Fruit fly (Drosophila melanogaster) whole organism, pupa: ENCODE results near the gene CG4041.

Source experiments
- CG10348 ChIP-seq: fragments of 200-800 bp; sonication (Bioruptor generic); IDR thresholded peaks from 2 replicates; pipeline ENCODE4 v1.3.6; 2022; ENCODE audit warnings: missing biosample characterization, missing genetic modification characterization
- CG12605 ChIP-seq: fragments of 200-800 bp; sonication (Bioruptor generic); IDR thresholded peaks from 2 replicates; pipeline ENCODE4 v1.3.6; 2022; ENCODE audit warnings: missing biosample characterization, missing genetic modification characterization
- CG13204 ChIP-seq: fragments of 200-800 bp; sonication (Bioruptor generic); optimal IDR thresholded peaks from 2 replicates; lab custom pipeline; 2018; ENCODE audit warnings: missing biosample characterization, mild to moderate bottlenecking, missing genetic modification characterization, moderate library complexity
- CG14655 ChIP-seq: fragments of 200-800 bp; sonication (Bioruptor generic); optimal IDR thresholded peaks from 3 replicates; lab custom pipeline; 2017; ENCODE audit warnings: mild to moderate bottlenecking, missing biosample characterization, missing genetic modification reagents, missing genetic modification characterization
- CG15710 ChIP-seq: fragments of 200-800 bp; sonication (Bioruptor generic); optimal IDR thresholded peaks from 2 replicates; lab custom pipeline; 2018; ENCODE audit warnings: missing biosample characterization, mild to moderate bottlenecking, missing genetic modification characterization, moderate library complexity
- CG17806 ChIP-seq: fragments of 200-800 bp; sonication (Bioruptor generic); optimal IDR thresholded peaks from 2 replicates; lab custom pipeline; 2018; ENCODE audit warnings: missing biosample characterization, mild to moderate bottlenecking, missing genetic modification characterization, moderate library complexity
- CG32121 ChIP-seq: fragments of 200-800 bp; sonication (Bioruptor generic); IDR thresholded peaks from 2 replicates; pipeline ENCODE4 v1.3.6; 2022; ENCODE audit warnings: missing biosample characterization, missing genetic modification characterization
- CG34367 ChIP-seq: fragments of 200-800 bp; sonication (Bioruptor generic); optimal IDR thresholded peaks from 2 replicates; lab custom pipeline; 2018; ENCODE audit warnings: missing biosample characterization, mild to moderate bottlenecking, missing genetic modification characterization
- CG4496 ChIP-seq: fragments of 200-800 bp; sonication (Bioruptor generic); IDR thresholded peaks from 3 replicates; pipeline ENCODE4 v1.3.6; 2022; ENCODE audit warnings: missing biosample characterization, missing genetic modification characterization
- CG8159 ChIP-seq: fragments of 200-800 bp; sonication (Bioruptor generic); optimal IDR thresholded peaks from 3 replicates; lab custom pipeline; 2018; ENCODE audit warnings: missing biosample characterization, mild to moderate bottlenecking, missing genetic modification characterization, moderate library complexity
- CG8301 ChIP-seq: fragments of 200-800 bp; sonication (Bioruptor generic); optimal IDR thresholded peaks from 2 replicates; lab custom pipeline; 2018; ENCODE audit warnings: missing biosample characterization, mild to moderate bottlenecking, missing genetic modification characterization
- CG9948 ChIP-seq: fragments of 200-800 bp; sonication (Bioruptor generic); optimal IDR thresholded peaks from 2 replicates; lab custom pipeline; 2018; ENCODE audit warnings: missing biosample characterization, mild to moderate bottlenecking, missing genetic modification characterization, moderate library complexity
- D1 ChIP-seq: fragments of 200-800 bp; sonication (Bioruptor generic); optimal IDR thresholded peaks from 2 replicates; lab custom pipeline; 2018; ENCODE audit warnings: missing biosample characterization, mild to moderate bottlenecking, missing genetic modification characterization, moderate library complexity
- EcR ChIP-seq: fragments of 200-800 bp; sonication (Bioruptor generic); optimal IDR thresholded peaks from 3 replicates; lab custom pipeline; 2019; ENCODE audit warnings: missing biosample characterization, missing genetic modification characterization, mild to moderate bottlenecking, moderate library complexity, missing genetic modification reagents
- Ets98B ChIP-seq: fragments of 200-800 bp; sonication (Bioruptor generic); IDR thresholded peaks from 2 replicates; pipeline ENCODE4 v1.3.6; 2022; ENCODE audit warnings: missing biosample characterization, missing genetic modification characterization
- Pif1A ChIP-seq: fragments of 200-800 bp; sonication (Bioruptor generic); optimal IDR thresholded peaks from 3 replicates; lab custom pipeline; 2016; ENCODE audit warnings: missing biosample characterization, missing genetic modification characterization
- Pif1B ChIP-seq: fragments of 200-800 bp; sonication (Bioruptor generic); optimal IDR thresholded peaks from 3 replicates; lab custom pipeline; 2016; ENCODE audit warnings: missing biosample characterization, missing genetic modification characterization
- Snoo ChIP-seq: fragments of 200-800 bp; sonication (Bioruptor generic); optimal IDR thresholded peaks from 3 replicates; lab custom pipeline; 2017; ENCODE audit warnings: missing biosample characterization, mild to moderate bottlenecking, missing genetic modification characterization, inconsistent platforms
- fd96Ca ChIP-seq: fragments of 200-800 bp; sonication (Bioruptor generic); IDR thresholded peaks from 3 replicates; pipeline ENCODE4 v1.3.6; 2022; ENCODE audit warnings: missing biosample characterization, missing genetic modification characterization
- gl ChIP-seq: fragments of 200-800 bp; sonication (Bioruptor generic); optimal IDR thresholded peaks from 2 replicates; lab custom pipeline; 2018; ENCODE audit warnings: missing biosample characterization, mild to moderate bottlenecking, missing genetic modification characterization
- rn ChIP-seq: fragments of 200-800 bp; sonication (Bioruptor generic); IDR thresholded peaks from 2 replicates; pipeline ENCODE4 v1.3.6; 2022; ENCODE audit warnings: missing biosample characterization, missing genetic modification characterization

Gene CG4041

DNA sequence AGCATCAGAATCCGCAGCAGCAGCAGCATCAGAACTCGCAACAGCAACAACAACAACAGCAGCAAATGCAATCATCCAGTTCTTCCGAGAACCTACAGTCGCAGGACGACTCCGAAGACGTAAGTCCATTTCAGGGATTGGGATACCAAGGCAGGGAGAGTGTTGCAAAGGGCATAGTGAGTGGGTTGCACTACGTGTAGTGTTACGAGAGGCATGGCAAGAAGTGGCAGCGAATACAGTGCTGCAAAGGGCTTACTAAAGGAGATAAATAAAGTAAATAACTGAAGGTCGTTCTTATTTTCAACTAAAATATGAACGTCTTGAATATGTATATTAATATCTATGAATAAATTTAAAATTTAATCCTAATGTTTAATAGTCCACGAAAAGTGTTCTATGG, 7.2 kb downstream of the CG4041 start:
- no peak for TF ChIP-seq CG13204 (GFP tag; lab: Kevin White, UChicago)
- TF ChIP-seq CG12605 (GFP tag; lab: Robert Waterston, UW), result no peak
- TF ChIP-seq CG8159, result no peak
- no peak for TF ChIP-seq CG4496 (GFP tag; lab: Robert Waterston, UW)
- TF ChIP-seq Pif1B (GFP tag; lab: Kevin White, UChicago), result no peak
- no peak for TF ChIP-seq rn (GFP tag; lab: Robert Waterston, UW)
- no peak for TF ChIP-seq CG8301 (tag; lab: Kevin White, UChicago)
- no peak for TF ChIP-seq CG32121 (GFP tag; lab: Robert Waterston, UW)
- TF ChIP-seq CG34367 (tag; lab: Kevin White, UChicago), result no peak
- TF ChIP-seq D1 (tag; lab: Kevin White, UChicago), result no peak
- no peak for TF ChIP-seq CG14655 (GFP tag; lab: Kevin White, UChicago)
- no peak for TF ChIP-seq Pif1A (GFP tag; lab: Kevin White, UChicago)
- TF ChIP-seq Ets98B (GFP tag; lab: Robert Waterston, UW), result no peak
- TF ChIP-seq CG10348 (GFP tag; lab: Robert Waterston, UW), result no peak
- no peak for TF ChIP-seq fd96Ca
- no peak for TF ChIP-seq CG9948 (tag; lab: Kevin White, UChicago)
- no peak for TF ChIP-seq Snoo (tag; lab: Kevin White, UChicago)
- no peak for TF ChIP-seq EcR (GFP tag; lab: Kevin White, UChicago)
- no peak for TF ChIP-seq CG15710 (tag; lab: Kevin White, UChicago)
- TF ChIP-seq gl (tag; lab: Kevin White, UChicago), result no peak

- TF ChIP-seq CG8301 (tag; lab: Kevin White, UChicago), result peak; percentile 100
- TF ChIP-seq CG12605 (GFP tag; lab: Robert Waterston, UW), result peak; percentile 100
- peak; percentile 100 for TF ChIP-seq CG15710 (tag; lab: Kevin White, UChicago)
- TF ChIP-seq CG14655 (GFP tag; lab: Kevin White, UChicago), result peak; percentile 100
- TF ChIP-seq Pif1B (GFP tag; lab: Kevin White, UChicago), result peak; percentile 100
- TF ChIP-seq CG32121 (GFP tag; lab: Robert Waterston, UW), result peak; percentile 100
- TF ChIP-seq CG10348 (GFP tag; lab: Robert Waterston, UW), result peak; percentile 99
- peak; percentile 99 for TF ChIP-seq CG13204 (GFP tag; lab: Kevin White, UChicago)
- peak; percentile 100 for TF ChIP-seq CG9948 (tag; lab: Kevin White, UChicago)
- TF ChIP-seq fd96Ca, result peak; percentile 100
- TF ChIP-seq EcR (GFP tag; lab: Kevin White, UChicago), result peak; percentile 87
- peak; percentile 100 for TF ChIP-seq CG34367 (tag; lab: Kevin White, UChicago)
- peak; percentile 100 for TF ChIP-seq CG8159
- TF ChIP-seq rn (GFP tag; lab: Robert Waterston, UW), result peak; percentile 99
- TF ChIP-seq Ets98B (GFP tag; lab: Robert Waterston, UW), result peak; percentile 100
- peak; percentile 100 for TF ChIP-seq gl (tag; lab: Kevin White, UChicago)
- TF ChIP-seq CG17806, result peak; percentile 100
- TF ChIP-seq CG4496 (GFP tag; lab: Robert Waterston, UW), result peak; percentile 100
- peak; percentile 100 for TF ChIP-seq Snoo (tag; lab: Kevin White, UChicago)
- peak; percentile 100 for TF ChIP-seq D1 (tag; lab: Kevin White, UChicago)
- peak; percentile 100 for TF ChIP-seq Pif1A (GFP tag; lab: Kevin White, UChicago)
These were observed 8.1 kb downstream of the CG4041 start for dm6 chrX:4909938-4910778.

DNA sequence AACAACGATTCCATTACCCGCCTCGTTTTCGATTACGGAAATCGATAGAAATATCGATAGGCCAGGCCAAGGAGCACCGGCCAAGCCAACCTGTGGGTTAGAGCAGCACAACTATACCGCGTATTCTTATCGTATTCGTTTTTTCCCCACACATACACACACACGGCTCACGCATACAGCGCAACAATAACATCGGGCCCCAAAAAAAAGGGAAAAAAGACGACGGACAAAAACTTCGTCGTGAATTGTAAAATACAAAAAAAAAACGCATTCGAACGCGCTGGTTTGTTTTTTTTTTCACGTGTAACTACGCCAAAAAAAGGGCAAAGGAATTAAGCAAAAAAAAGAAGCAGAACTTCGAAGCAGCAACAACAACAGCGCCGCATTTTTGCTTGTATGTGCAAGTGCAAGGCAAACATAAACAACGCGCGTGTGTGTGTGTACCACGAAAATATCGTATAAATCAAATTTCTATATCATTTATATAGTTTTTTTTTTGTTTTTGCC, 9.3 kb downstream of the CG4041 start, which contains the start of gene CG32772:
TSS of gene CG32772 (plus strand) at position 177 of the 507 bp plus-strand sequence.
- TF ChIP-seq D1 (tag; lab: Kevin White, UChicago) (peak; percentile 98), gl (tag; lab: Kevin White, UChicago) (peak; percentile 100), rn (GFP tag; lab: Robert Waterston, UW) (peak; percentile 97), CG15710 (tag; lab: Kevin White, UChicago) (peak; percentile 99), CG4496 (GFP tag; lab: Robert Waterston, UW) (peak; percentile 98), Pif1B (GFP tag; lab: Kevin White, UChicago) (peak; percentile 100), CG17806 (peak; percentile 99), CG13204 (GFP tag; lab: Kevin White, UChicago) (peak; percentile 99), Pif1A (GFP tag; lab: Kevin White, UChicago) (peak; percentile 100), EcR (GFP tag; lab: Kevin White, UChicago) (peak; percentile 89), CG14655 (GFP tag; lab: Kevin White, UChicago) (peak; percentile 97), Snoo (tag; lab: Kevin White, UChicago) (peak; percentile 99), CG34367 (tag; lab: Kevin White, UChicago) (peak; percentile 99), fd96Ca (peak; percentile 97), CG9948 (tag; lab: Kevin White, UChicago) (peak; percentile 97), CG8159 (peak; percentile 99), CG8301 (tag; lab: Kevin White, UChicago) (peak; percentile 94), CG10348 (GFP tag; lab: Robert Waterston, UW) (peak; percentile 49; the same call in 1 of the 2 replicates), CG32121 (GFP tag; lab: Robert Waterston, UW) (peak; percentile 96), CG12605 (GFP tag; lab: Robert Waterston, UW) (peak; percentile 98), Ets98B (GFP tag; lab: Robert Waterston, UW) (peak; percentile 97)
- TF ChIP-seq, all 21 proteins: peak for 21

DNA sequence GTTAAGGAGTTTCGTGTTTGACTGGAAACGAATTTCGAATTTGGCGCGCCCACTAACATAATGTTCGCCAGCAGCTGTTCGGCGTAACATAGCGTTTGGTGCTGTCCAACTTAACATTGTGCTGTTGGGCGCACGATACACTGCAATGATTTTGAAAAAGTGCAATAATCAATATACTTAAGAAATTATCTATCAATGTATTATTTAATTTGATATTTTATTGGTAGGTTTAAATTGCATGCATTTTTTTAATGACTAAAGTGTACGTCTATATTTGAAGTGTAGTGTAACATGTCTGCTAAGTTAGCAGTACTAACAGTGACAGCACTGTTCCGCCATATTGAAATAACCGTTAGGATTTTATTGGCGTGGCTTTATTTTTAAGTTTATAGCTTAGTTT, 11.7 kb downstream of the CG4041 start, which contains the start of gene CG6927:
TSS of gene CG6927 (plus strand) at position 328 of the 400 bp plus-strand sequence.
- no peak for TF ChIP-seq CG13204 (GFP tag; lab: Kevin White, UChicago)
- TF ChIP-seq CG34367 (tag; lab: Kevin White, UChicago), result peak; percentile 75
- TF ChIP-seq D1 (tag; lab: Kevin White, UChicago), result peak; percentile 11
- peak; percentile 89 for TF ChIP-seq rn (GFP tag; lab: Robert Waterston, UW)
- peak; percentile 95 for TF ChIP-seq CG32121 (GFP tag; lab: Robert Waterston, UW)
- peak; percentile 89 for TF ChIP-seq CG12605 (GFP tag; lab: Robert Waterston, UW)
- TF ChIP-seq CG9948 (tag; lab: Kevin White, UChicago), result peak; percentile 75
- peak; percentile 76 for TF ChIP-seq CG8159
- peak; percentile 96 for TF ChIP-seq CG4496 (GFP tag; lab: Robert Waterston, UW)
- peak; percentile 76 for TF ChIP-seq CG17806
- peak; percentile 19 for TF ChIP-seq gl (tag; lab: Kevin White, UChicago)
- TF ChIP-seq Snoo (tag; lab: Kevin White, UChicago), result peak; percentile 92
- TF ChIP-seq CG8301 (tag; lab: Kevin White, UChicago), result peak; percentile 77
- TF ChIP-seq CG14655 (GFP tag; lab: Kevin White, UChicago), result peak; percentile 83
- TF ChIP-seq CG10348 (GFP tag; lab: Robert Waterston, UW), result peak; percentile 69
- TF ChIP-seq Pif1A (GFP tag; lab: Kevin White, UChicago), result peak; percentile 73
- TF ChIP-seq fd96Ca, result peak; percentile 83
- TF ChIP-seq Ets98B (GFP tag; lab: Robert Waterston, UW), result peak; percentile 90
- TF ChIP-seq EcR (GFP tag; lab: Kevin White, UChicago), result no peak
- peak; percentile 81 for TF ChIP-seq CG15710 (tag; lab: Kevin White, UChicago)
- peak; percentile 27 for TF ChIP-seq Pif1B (GFP tag; lab: Kevin White, UChicago)
- TF ChIP-seq, all 21 proteins: peak for 19
